Fruit fly (Drosophila melanogaster) whole organism, embryonic: ENCODE measurements around the gene Usp14.

Experiments
- Bteb2 ChIP-seq: fragments of 200-800 bp; sonication (Bioruptor generic); optimal IDR thresholded peaks from 2 replicates; lab custom pipeline; 2016; ENCODE audit warnings: missing biosample characterization, missing genetic modification characterization
- CG10267 ChIP-seq: fragments of 200-800 bp; sonication (Bioruptor generic); optimal IDR thresholded peaks from 2 replicates; lab custom pipeline; 2018; ENCODE audit warnings: missing biosample characterization, mild to moderate bottlenecking, missing genetic modification characterization, moderate library complexity
- CG10321 ChIP-seq: fragments of 200-800 bp; sonication (Bioruptor generic); IDR thresholded peaks from 2 replicates; pipeline ENCODE4 v1.3.6; 2022; ENCODE audit warnings: missing biosample characterization, missing genetic modification characterization
- CG10565 ChIP-seq: fragments of 200-800 bp; sonication (Bioruptor generic); optimal IDR thresholded peaks from 3 replicates; lab custom pipeline; 2016; ENCODE audit warnings: missing biosample characterization, mild to moderate bottlenecking, missing genetic modification characterization
- CG13296 ChIP-seq: fragments of 200-800 bp; sonication (Bioruptor generic); optimal IDR thresholded peaks from 3 replicates; lab custom pipeline; 2018; ENCODE audit warnings: missing biosample characterization, mild to moderate bottlenecking, missing genetic modification characterization
- CG1529 ChIP-seq: fragments of 200-800 bp; sonication (Bioruptor generic); optimal IDR thresholded peaks from 3 replicates; lab custom pipeline; 2018; ENCODE audit warnings: missing biosample characterization, missing genetic modification characterization
- CG15479 ChIP-seq: fragments of 200-800 bp; sonication (Bioruptor generic); optimal IDR thresholded peaks from 3 replicates; lab custom pipeline; 2019; ENCODE audit warnings: missing biosample characterization, mild to moderate bottlenecking, missing genetic modification characterization, moderate library complexity
- CG17912 ChIP-seq: fragments of 200-800 bp; sonication (Bioruptor generic); optimal IDR thresholded peaks from 2 replicates; lab custom pipeline; 2018; ENCODE audit warnings: missing biosample characterization, mild to moderate bottlenecking, missing genetic modification characterization
- CG31224 ChIP-seq: fragments of 200-800 bp; sonication (Bioruptor generic); IDR thresholded peaks from 2 replicates; pipeline ENCODE4 v1.3.6; 2022; ENCODE audit warnings: missing biosample characterization, missing genetic modification characterization
- CG4617 ChIP-seq: fragments of 200-800 bp; sonication (Bioruptor generic); optimal IDR thresholded peaks from 3 replicates; lab custom pipeline; 2016; ENCODE audit warnings: missing biosample characterization, missing genetic modification characterization, borderline replicate concordance
- CG4707 ChIP-seq: fragments of 200-800 bp; sonication (Bioruptor generic); optimal IDR thresholded peaks from 2 replicates; lab custom pipeline; 2018; ENCODE audit warnings: missing biosample characterization, mild to moderate bottlenecking, missing genetic modification characterization, moderate library complexity
- CG4820 ChIP-seq: fragments of 200-800 bp; sonication (Bioruptor generic); optimal IDR thresholded peaks from 3 replicates; lab custom pipeline; 2016; ENCODE audit warnings: missing biosample characterization, missing genetic modification characterization
- CG8290 ChIP-seq, 3 experiments: fragments of 200-800 bp; sonication (Bioruptor generic); optimal IDR thresholded peaks; 2 replicates each; lab custom pipeline; 2016 to 2019; ENCODE audit warnings: missing biosample characterization in 3 of 3, missing genetic modification characterization in 3 of 3, mild to moderate bottlenecking in 2 of 3, moderate library complexity in 1 of 3
- CG9727 ChIP-seq: fragments of 200-800 bp; sonication (Bioruptor generic); optimal IDR thresholded peaks from 3 replicates; lab custom pipeline; 2017; ENCODE audit warnings: missing biosample characterization, mild to moderate bottlenecking, missing genetic modification characterization
- CG9817 ChIP-seq: fragments of 200-800 bp; sonication (Bioruptor generic); optimal IDR thresholded peaks from 2 replicates; lab custom pipeline; 2018; ENCODE audit warnings: missing biosample characterization, mild to moderate bottlenecking, missing genetic modification characterization, moderate library complexity
- Camta ChIP-seq: fragments of 200-800 bp; sonication (Bioruptor generic); optimal IDR thresholded peaks from 2 replicates; lab custom pipeline; 2016; ENCODE audit warnings: missing biosample characterization, missing genetic modification characterization
- Chrac-16 ChIP-seq: fragments of 200-800 bp; sonication (Bioruptor generic); optimal IDR thresholded peaks from 3 replicates; lab custom pipeline; 2016; ENCODE audit warnings: missing biosample characterization, missing genetic modification characterization
- D19A ChIP-seq: fragments of 200-800 bp; optimal IDR thresholded peaks from 3 replicates; lab custom pipeline; 2019; ENCODE audit warnings: missing biosample characterization, mild to moderate bottlenecking, missing genetic modification characterization, moderate library complexity
- Dref ChIP-seq: fragments of 200-800 bp; sonication (Bioruptor generic); IDR thresholded peaks from 2 replicates; pipeline ENCODE4 v1.3.6; 2022; ENCODE audit warnings: missing biosample characterization, missing genetic modification characterization
- E2f2 ChIP-seq: fragments of 200-800 bp; sonication (Bioruptor generic); IDR thresholded peaks from 2 replicates; pipeline ENCODE4 v1.3.6; 2022; ENCODE audit warnings: missing biosample characterization, missing genetic modification characterization
- Hand ChIP-seq: fragments of 200-800 bp; sonication (Bioruptor generic); optimal IDR thresholded peaks from 2 replicates; lab custom pipeline; 2017; ENCODE audit warnings: mild to moderate bottlenecking, missing biosample characterization, missing genetic modification reagents, missing genetic modification characterization
- HmgZ ChIP-seq: fragments of 200-800 bp; sonication (Bioruptor generic); optimal IDR thresholded peaks from 2 replicates; lab custom pipeline; 2018; ENCODE audit warnings: missing biosample characterization, mild to moderate bottlenecking, missing genetic modification characterization
- Mrtf ChIP-seq: fragments of 200-800 bp; sonication (Bioruptor generic); IDR thresholded peaks from 3 replicates; pipeline ENCODE4 v1.3.6; 2022; ENCODE audit warnings: missing biosample characterization, missing genetic modification characterization
- Rx ChIP-seq: fragments of 200-800 bp; sonication (Bioruptor generic); IDR thresholded peaks from 2 replicates; pipeline ENCODE4 v1.3.6; 2022; ENCODE audit warnings: missing biosample characterization, missing genetic modification characterization
- Ssrp ChIP-seq: fragments of 200-800 bp; sonication (Bioruptor generic); optimal IDR thresholded peaks from 2 replicates; lab custom pipeline; 2018; ENCODE audit warnings: missing biosample characterization, mild to moderate bottlenecking, missing genetic modification characterization, moderate library complexity
- Vsx1 ChIP-seq: fragments of 200-800 bp; sonication (Bioruptor generic); optimal IDR thresholded peaks from 2 replicates; lab custom pipeline; 2017; ENCODE audit warnings: missing biosample characterization, mild to moderate bottlenecking, missing genetic modification characterization, missing genetic modification reagents
- Xrp1 ChIP-seq: fragments of 200-800 bp; sonication (Bioruptor generic); IDR thresholded peaks from 2 replicates; pipeline ENCODE4 v1.3.6; 2022; ENCODE audit warnings: missing biosample characterization, missing genetic modification characterization
- ase ChIP-seq: fragments of 200-800 bp; sonication (Bioruptor generic); IDR thresholded peaks from 3 replicates; pipeline ENCODE4 v1.3.6; 2022; ENCODE audit warnings: missing biosample characterization, missing genetic modification characterization
- chm ChIP-seq: fragments of 200-800 bp; sonication (Bioruptor generic); IDR thresholded peaks from 2 replicates; pipeline ENCODE4 v1.3.6; 2022; ENCODE audit warnings: missing biosample characterization, missing genetic modification characterization
- croc ChIP-seq: fragments of 200-800 bp; sonication (Bioruptor generic); conservative IDR thresholded peaks from 3 replicates; pipeline ENCODE4 v1.3.6; 2022; ENCODE audit warnings: missing biosample characterization, missing genetic modification characterization
- dan ChIP-seq: fragments of 200-800 bp; sonication (Bioruptor generic); IDR thresholded peaks from 2 replicates; pipeline ENCODE4 v1.3.6; 2022; ENCODE audit warnings: missing biosample characterization, missing genetic modification characterization
- disco-r ChIP-seq: fragments of 200-800 bp; sonication (Bioruptor generic); optimal IDR thresholded peaks from 2 replicates; lab custom pipeline; 2016; ENCODE audit warnings: missing biosample characterization, missing genetic modification characterization
- gce ChIP-seq: fragments of 200-800 bp; sonication (Bioruptor generic); IDR thresholded peaks from 3 replicates; pipeline ENCODE4 v1.3.6; 2022; ENCODE audit warnings: missing biosample characterization, missing genetic modification characterization
- gsb ChIP-seq: fragments of 200-800 bp; sonication (Bioruptor generic); IDR thresholded peaks from 2 replicates; pipeline ENCODE4 v1.3.6; 2022; ENCODE audit warnings: missing biosample characterization, missing genetic modification characterization
- ham ChIP-seq: fragments of 200-800 bp; sonication (Bioruptor generic); IDR thresholded peaks from 2 replicates; pipeline ENCODE4 v1.3.6; 2022; ENCODE audit warnings: missing biosample characterization, missing genetic modification characterization
- hkb ChIP-seq, 2 experiments: fragments of 200-800 bp in 1 of 2; fragments of >200 bp in 1 of 2; sonication (Bioruptor generic) in 1 of 2; IDR thresholded peaks in 1 of 2; optimal IDR thresholded peaks in 1 of 2; 2 replicates each; pipeline versions ENCODE4 v1.3.6 to Lab custom; 2017 to 2022; ENCODE audit warnings: missing biosample characterization in 1 of 2, missing genetic modification characterization in 1 of 2
- jing ChIP-seq: fragments of 200-800 bp; sonication (Bioruptor generic); optimal IDR thresholded peaks from 2 replicates; lab custom pipeline; 2018; ENCODE audit warnings: missing biosample characterization, mild to moderate bottlenecking, missing genetic modification characterization
- luna ChIP-seq: fragments of 200-800 bp; sonication (Bioruptor generic); optimal IDR thresholded peaks from 2 replicates; lab custom pipeline; 2016; ENCODE audit warnings: missing biosample characterization, missing genetic modification characterization
- nmo ChIP-seq: fragments of 200-800 bp; sonication (Bioruptor generic); optimal IDR thresholded peaks from 2 replicates; lab custom pipeline; 2018; ENCODE audit warnings: missing biosample characterization, mild to moderate bottlenecking, missing genetic modification characterization, moderate library complexity
- nom ChIP-seq: fragments of 200-800 bp; sonication (Bioruptor generic); optimal IDR thresholded peaks from 2 replicates; lab custom pipeline; 2017; ENCODE audit warnings: missing biosample characterization, missing genetic modification characterization, mild to moderate bottlenecking, moderate library complexity, missing genetic modification reagents
- onecut ChIP-seq: fragments of 200-800 bp; sonication (Bioruptor generic); IDR thresholded peaks from 2 replicates; pipeline ENCODE4 v1.3.6; 2022; ENCODE audit warnings: missing biosample characterization, missing genetic modification characterization
- pan ChIP-seq, 4 experiments: fragments of >200 bp in 3 of 4; fragments of 200-800 bp in 1 of 4; sonication (Bioruptor generic) in 1 of 4; optimal IDR thresholded peaks in 3 of 4; IDR thresholded peaks in 1 of 4; 2 replicates each; pipeline versions ENCODE4 v1.3.6 to Lab custom; 2017 to 2022; ENCODE audit warnings: missing biosample characterization in 2 of 4, missing genetic modification characterization in 2 of 4, mixed read lengths in 1 of 4
- pb ChIP-seq: fragments of 200-800 bp; sonication (Bioruptor generic); optimal IDR thresholded peaks from 3 replicates; lab custom pipeline; 2016; ENCODE audit warnings: missing biosample characterization, missing genetic modification characterization
- pho ChIP-seq: fragments of 200-800 bp; sonication (Bioruptor generic); optimal IDR thresholded peaks from 2 replicates; lab custom pipeline; 2016; ENCODE audit warnings: missing biosample characterization, missing genetic modification characterization
- pros ChIP-seq: fragments of 200-800 bp; sonication (Bioruptor generic); optimal IDR thresholded peaks from 3 replicates; lab custom pipeline; 2019; ENCODE audit warnings: missing biosample characterization, mild to moderate bottlenecking, missing genetic modification characterization, moderate library complexity
- tio ChIP-seq: fragments of 200-800 bp; sonication (Bioruptor generic); optimal IDR thresholded peaks from 2 replicates; lab custom pipeline; 2017; ENCODE audit warnings: missing biosample characterization, missing genetic modification characterization, inconsistent platforms
- twi ChIP-seq: fragments of 200-800 bp; optimal IDR thresholded peaks from 2 replicates; lab custom pipeline; 2019; ENCODE audit warnings: missing biosample characterization, mild to moderate bottlenecking, missing genetic modification characterization, moderate library complexity
- vfl ChIP-seq: fragments of 200-800 bp; sonication (Bioruptor generic); optimal IDR thresholded peaks from 2 replicates; lab custom pipeline; 2016; ENCODE audit warnings: missing biosample characterization, missing genetic modification characterization

Gene Usp14

dm6 chr2L:10301918-10302317, 12.3 kb downstream of the Usp14 start, which contains the start of gene CG13138:
Gene CG13138, minus strand, starts transcription at chr2L:10302018.
- no peak for TF ChIP-seq onecut
- no peak for TF ChIP-seq chm
- no peak for TF ChIP-seq gce (GFP tag; lab: Robert Waterston, UW)
- TF ChIP-seq D19A (tag; lab: Kevin White, UChicago), result peak; percentile 8

- TF ChIP-seq CG31224 (GFP tag; lab: Robert Waterston, UW) (no peak), pho (GFP tag; lab: Kevin White, UChicago) (peak; percentile 18), luna (GFP tag; lab: Kevin White, UChicago) (no peak), Bteb2 (GFP tag; lab: Kevin White, UChicago) (peak; percentile 24), CG1529 (GFP tag; lab: Kevin White, UChicago) (peak; percentile 25), CG13296 (GFP tag; lab: Kevin White, UChicago) (peak; percentile 72), vfl (GFP tag; lab: Kevin White, UChicago) (no peak), CG17912 (GFP tag; lab: Kevin White, UChicago) (no peak), Rx (GFP tag; lab: Robert Waterston, UW) (no peak), Vsx1 (GFP tag; lab: Kevin White, UChicago) (peak; percentile 15), Mrtf (GFP tag; lab: Robert Waterston, UW) (no peak), Chrac-16 (peak; percentile 60), CG9817 (tag; lab: Kevin White, UChicago) (no peak), HmgZ (tag; lab: Kevin White, UChicago) (peak; percentile 42), CG8290 (GFP tag; optimal IDR thresholded peaks at IDR 0.05; lab: Kevin White, UChicago) (peak; percentile 4), CG8290 (tag; optimal IDR thresholded peaks at IDR 0.05; lab: Kevin White, UChicago) (peak in 1 of 2 experiments; percentile 75), Hand (GFP tag; lab: Kevin White, UChicago) (no peak), nom (GFP tag; lab: Kevin White, UChicago) (peak; percentile 26), Ssrp (tag; lab: Kevin White, UChicago) (peak; percentile 63), pan (optimal IDR thresholded peaks at IDR 0.05; lab: Kevin White, UChicago) (no peak), pan (GFP tag; optimal IDR thresholded peaks at IDR 0.05 in 1 of 2, IDR thresholded peaks at IDR 0.05 in 1 of 2) (peak in 1 of 2 experiments; percentile 77), ham (GFP tag; lab: Robert Waterston, UW) (no peak), chm (no peak), E2f2 (GFP tag; lab: Robert Waterston, UW) (peak; percentile 65), disco-r (no peak), Camta (peak; percentile 5), CG10267 (tag; lab: Kevin White, UChicago) (peak; percentile 77), CG4617 (peak; percentile 33), dan (GFP tag; lab: Robert Waterston, UW) (no peak), hkb (optimal IDR thresholded peaks at IDR 0.05; lab: Kevin White, UChicago) (no peak), hkb (GFP tag; IDR thresholded peaks at IDR 0.05; lab: Robert Waterston, UW) (peak; percentile 85), onecut (peak; percentile 59), pb (GFP tag; lab: Kevin White, UChicago) (no peak), Dref (GFP tag; lab: Robert Waterston, UW) (peak; percentile 65), gsb (GFP tag; lab: Robert Waterston, UW) (no peak), croc (GFP tag; lab: Robert Waterston, UW) (no peak), pros (no peak), ase (GFP tag; lab: Robert Waterston, UW) (no peak; the same call in 2 of the 3 replicates), jing (GFP tag; lab: Kevin White, UChicago) (no peak), twi (tag; lab: Kevin White, UChicago) (peak; percentile 9), CG9727 (GFP tag; lab: Kevin White, UChicago) (peak; percentile 72), CG15479 (GFP tag; lab: Kevin White, UChicago) (no peak), Xrp1 (peak; percentile 76), CG4820 (GFP tag; lab: Kevin White, UChicago) (peak; percentile 60), CG4707 (GFP tag; lab: Kevin White, UChicago) (peak; percentile 9), nmo (GFP tag; lab: Kevin White, UChicago) (peak; percentile 71), CG10321 (GFP tag; lab: Robert Waterston, UW) (no peak), tio (GFP tag; lab: Kevin White, UChicago) (peak; percentile 56), CG10565 (GFP tag; lab: Kevin White, UChicago) (no peak)
Measured at dm6 chr2L:10299810-10300147, 14.4 kb downstream of the Usp14 start, which contains the start of gene CYLD. Gene CYLD, minus strand, starts transcription at chr2L:10299847.
